Worm (Caenorhabditis elegans): Measurements from ENCODE around the gene kqt-1.

DNA sequence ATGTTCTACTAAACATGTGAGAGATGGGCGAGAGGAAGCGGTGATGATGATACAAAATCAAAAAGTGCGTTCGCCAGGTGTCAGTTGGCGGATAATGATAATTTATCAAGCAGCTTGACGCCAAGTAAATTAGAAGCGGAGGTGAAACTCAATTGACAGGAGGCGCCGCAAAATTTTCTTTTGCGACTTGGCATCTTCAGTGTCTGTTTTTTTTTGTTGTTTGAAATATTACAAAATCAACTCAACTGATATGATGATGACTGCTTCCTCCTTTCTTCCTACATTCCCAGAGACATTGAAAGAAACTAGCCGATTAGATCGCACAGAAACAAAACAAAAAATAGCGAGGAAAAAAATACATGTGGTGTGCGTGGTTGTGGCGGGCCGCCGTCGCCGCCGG lies 42.8 kb upstream of the kqt-1 start:
- no peak for TF ChIP-seq hnd-1 (tag; optimal IDR thresholded peaks at IDR 0.05)
- TF ChIP-seq flt-1 (GFP tag; IDR thresholded peaks at IDR 0.05): no peak
- TF ChIP-seq tra-4 (tag; optimal IDR thresholded peaks at IDR 0.05): no peak
- TF ChIP-seq tbx-37 (GFP tag; conservative IDR thresholded peaks at IDR 0.05): no peak
- TF ChIP-seq ets-7 (tag; optimal IDR thresholded peaks at IDR 0.05): no peak
- no peak for TF ChIP-seq aly-1 (tag; optimal IDR thresholded peaks at IDR 0.05)
- TF ChIP-seq scrt-1 (GFP tag; IDR thresholded peaks at IDR 0.05): no peak
- no peak for TF ChIP-seq ama-1 (optimal IDR thresholded peaks at IDR 0.05)
- TF ChIP-seq pes-1 (GFP tag; IDR thresholded peaks at IDR 0.05): no peak
- TF ChIP-seq ceh-13 (GFP tag; optimal IDR thresholded peaks at IDR 0.05): no peak
- TF ChIP-seq tbx-11 (GFP tag; IDR thresholded peaks at IDR 0.05): no peak
- no peak for TF ChIP-seq hmbx-1 (tag; optimal IDR thresholded peaks at IDR 0.05)
